Fruit fly (Drosophila melanogaster) whole organism, larva: ENCODE data around the gene CG32249.

Source experiments
- noc ChIP-seq: fragments of 200-800 bp; sonication (Bioruptor generic); optimal IDR thresholded peaks from 3 replicates; lab custom pipeline; 2019; ENCODE audit warnings: missing biosample characterization, mild to moderate bottlenecking, missing genetic modification characterization, moderate library complexity

CG32249 gene

dm6 chr3L:4463773-4464301, 6.0 kb upstream of the CG32249 start, which contains the start of gene CG15024:
CG15024 (minus strand) TSS chr3L:4463823.
- no peak for TF ChIP-seq noc

dm6 chr3L:4466530-4466929, 3.3 kb upstream of the CG32249 start, which contains the start of gene CG32241:
CG32241 (minus strand) TSS chr3L:4466630.
- TF ChIP-seq noc, result no peak

dm6 chr3L:4471449-4471848, 1.6 kb downstream of the CG32249 start, which contains the start of gene CG32248:
CG32248 (plus strand) TSS chr3L:4471749.
- TF ChIP-seq noc, result no peak

- no peak for TF ChIP-seq noc
Observed at dm6 chr3L:4472768-4473167, 3.0 kb downstream of the CG32249 start, which contains the start of gene CG11349. CG11349 (plus strand) TSS chr3L:4473068.

- peak; percentile 43 for TF ChIP-seq noc
Observed at dm6 chr3L:4474946-4475470, 5.2 kb downstream of the CG32249 start.

dm6 chr3L:4475704-4476103, 5.9 kb downstream of the CG32249 start:
- no peak for TF ChIP-seq noc

dm6 chr3L:4477656-4478254, 8.0 kb downstream of the CG32249 start:
- no peak for TF ChIP-seq noc

- no peak for TF ChIP-seq noc
Observed at dm6 chr3L:4479938-4480337, 10.1 kb downstream of the CG32249 start, which contains the start of gene CG7465. CG7465 (plus strand) TSS chr3L:4480283.

dm6 chr3L:4480764-4481163, 11.0 kb downstream of the CG32249 start:
- TF ChIP-seq noc, result no peak

dm6 chr3L:4482509-4482908, 12.7 kb downstream of the CG32249 start, which contains the start of gene CG11350:
CG11350 (plus strand) TSS chr3L:4482809.
- no peak for TF ChIP-seq noc

dm6 chr3L:4484623-4485022, 14.8 kb downstream of the CG32249 start:
- no peak for TF ChIP-seq noc

- no peak for TF ChIP-seq noc
Observed at dm6 chr3L:4489490-4489889, 19.7 kb downstream of the CG32249 start.

- no peak for TF ChIP-seq noc
Observed at dm6 chr3L:4490702-4491243, 21.0 kb downstream of the CG32249 start, which contains the start of gene CG13722. CG13722 (minus strand) TSS chr3L:4490963.

dm6 chr3L:4493609-4494008, 23.8 kb downstream of the CG32249 start:
- TF ChIP-seq noc, result no peak

dm6 chr3L:4494603-4495002, 24.8 kb downstream of the CG32249 start:
- no peak for TF ChIP-seq noc

- TF ChIP-seq noc, result no peak
Observed at dm6 chr3L:4497677-4498076, 27.9 kb downstream of the CG32249 start, which contains the start of gene CG13721. CG13721 (minus strand) TSS chr3L:4497777.

- no peak for TF ChIP-seq noc
Observed at dm6 chr3L:4500400-4500799, 30.6 kb downstream of the CG32249 start, which contains the start of gene CG13720. CG13720 (minus strand) TSS chr3L:4500500.

- TF ChIP-seq noc, result no peak
Observed at dm6 chr3L:4501406-4501805, 31.6 kb downstream of the CG32249 start.
